Fruit fly (Drosophila melanogaster) whole organism, wandering third instar larva: Measurements from ENCODE around the gene CG11839.
A peak's percentile ranks its signal among the peaks of the same experiment; 100 is the strongest.

Source experiments
- Abd-B ChIP-seq: fragments of >200 bp; optimal IDR thresholded peaks from 2 replicates; lab custom pipeline; 2017; ENCODE audit warnings: missing biosample characterization, missing genetic modification characterization
- CG32264 ChIP-seq: fragments of 200-800 bp; sonication (Bioruptor generic); optimal IDR thresholded peaks from 2 replicates; lab custom pipeline; 2016; ENCODE audit warnings: missing biosample characterization, missing genetic modification characterization
- CG9705 ChIP-seq: fragments of 200-800 bp; sonication (Bioruptor generic); optimal IDR thresholded peaks from 2 replicates; lab custom pipeline; 2018; ENCODE audit warnings: missing biosample characterization, mild to moderate bottlenecking, missing genetic modification characterization
- CrebA ChIP-seq: fragments of 200-800 bp; sonication (Bioruptor generic); optimal IDR thresholded peaks from 2 replicates; lab custom pipeline; 2016; ENCODE audit warnings: missing biosample characterization, mild to moderate bottlenecking, missing genetic modification characterization, borderline replicate concordance
- Dfd ChIP-seq: fragments of >200 bp; optimal IDR thresholded peaks from 2 replicates; lab custom pipeline; 2017; ENCODE audit warnings: missing biosample characterization, missing genetic modification characterization
- Dif ChIP-seq: fragments of 200-275, 200-300 bp; sonication (Bioruptor generic); optimal IDR thresholded peaks from 2 replicates; lab custom pipeline; 2018; ENCODE audit warnings: missing biosample characterization, missing genetic modification characterization; ENCODE audit not compliant: partially characterized antibody
- Hr78 ChIP-seq: fragments of >200 bp; optimal IDR thresholded peaks from 2 replicates; lab custom pipeline; 2017; ENCODE audit warnings: missing biosample characterization, missing genetic modification characterization
- Hr83 ChIP-seq: fragments of 200-300 bp; sonication (Bioruptor generic); optimal IDR thresholded peaks from 2 replicates; lab custom pipeline; 2016; ENCODE audit warnings: missing biosample characterization, mild to moderate bottlenecking, missing genetic modification characterization, moderate library complexity; ENCODE audit not compliant: poor library complexity, severe bottlenecking
- Mio ChIP-seq: sonication (Bioruptor generic); optimal IDR thresholded peaks from 2 replicates; lab custom pipeline; 2016; ENCODE audit warnings: missing biosample characterization, missing genetic modification characterization
- Myc ChIP-seq: fragments of >200 bp; optimal IDR thresholded peaks from 2 replicates; lab custom pipeline; 2017
- OdsH ChIP-seq: fragments of 200-800 bp; sonication (Bioruptor generic); optimal IDR thresholded peaks from 2 replicates; lab custom pipeline; 2016; ENCODE audit warnings: missing biosample characterization, mild to moderate bottlenecking, missing genetic modification characterization
- Rel ChIP-seq, 2 experiments: fragments of 200-800 bp; sonication (Bioruptor generic) in 1 of 2; optimal IDR thresholded peaks; 2 replicates in 1 of 2; 3 replicates in 1 of 2; lab custom pipeline; 2016 to 2019; ENCODE audit warnings: mild to moderate bottlenecking in 2 of 2, missing biosample characterization in 2 of 2, missing genetic modification characterization in 2 of 2, moderate library complexity in 1 of 2
- Sp1 ChIP-seq: fragments of 200-800 bp; sonication (Bioruptor generic); optimal IDR thresholded peaks from 3 replicates; lab custom pipeline; 2019; ENCODE audit warnings: missing biosample characterization, mild to moderate bottlenecking, missing genetic modification characterization, moderate library complexity
- Vsx2 ChIP-seq: fragments of 200-300, 225-300 bp; sonication (Bioruptor generic); optimal IDR thresholded peaks from 2 replicates; lab custom pipeline; 2018; ENCODE audit warnings: missing biosample characterization, missing genetic modification characterization; ENCODE audit not compliant: partially characterized antibody
- br ChIP-seq: fragments of 200-800 bp; sonication (Bioruptor generic); optimal IDR thresholded peaks from 2 replicates; lab custom pipeline; 2016; ENCODE audit warnings: missing biosample characterization, missing genetic modification characterization
- brk ChIP-seq: fragments of 200-800 bp; sonication (Bioruptor generic); optimal IDR thresholded peaks from 2 replicates; lab custom pipeline; 2016; ENCODE audit warnings: missing biosample characterization, mild to moderate bottlenecking, missing genetic modification characterization
- dl ChIP-seq, 2 experiments: fragments of 175-275, 200-275 bp in 1 of 2; fragments of 200-275 bp in 1 of 2; sonication (Bioruptor generic); optimal IDR thresholded peaks; lab custom pipeline; 2018; ENCODE audit warnings: mild to moderate bottlenecking in 2 of 2, missing biosample characterization in 2 of 2, missing genetic modification characterization in 2 of 2, moderate library complexity in 2 of 2; ENCODE audit not compliant: partially characterized antibody in 2 of 2, insufficient read depth in 1 of 2
- dmrt93B ChIP-seq: fragments of 200-800 bp; sonication (Bioruptor generic); optimal IDR thresholded peaks from 2 replicates; lab custom pipeline; 2018; ENCODE audit warnings: missing biosample characterization, mild to moderate bottlenecking, missing genetic modification characterization
- dsf ChIP-seq: sonication (Bioruptor generic); optimal IDR thresholded peaks from 2 replicates; lab custom pipeline; 2016; ENCODE audit warnings: missing biosample characterization, missing genetic modification characterization, borderline replicate concordance
- foxo ChIP-seq, 2 experiments: fragments of 200-800 bp; sonication (Bioruptor generic); optimal IDR thresholded peaks; 2 replicates in 1 of 2; 3 replicates in 1 of 2; lab custom pipeline; 2016 to 2017; ENCODE audit warnings: missing biosample characterization in 2 of 2, missing genetic modification characterization in 2 of 2
- fru ChIP-seq: fragments of 200-800 bp; sonication (Bioruptor generic); optimal IDR thresholded peaks from 3 replicates; lab custom pipeline; 2016; ENCODE audit warnings: missing biosample characterization, mild to moderate bottlenecking, missing genetic modification characterization
- lola ChIP-seq: fragments of >200 bp; optimal IDR thresholded peaks from 2 replicates; lab custom pipeline; 2017; ENCODE audit warnings: missing biosample characterization, missing genetic modification characterization
- pan ChIP-seq: fragments of >200 bp; optimal IDR thresholded peaks from 2 replicates; lab custom pipeline; 2017
- psq ChIP-seq: fragments of 200-800 bp; sonication (Bioruptor generic); optimal IDR thresholded peaks from 3 replicates; lab custom pipeline; 2017; ENCODE audit warnings: missing biosample characterization, mild to moderate bottlenecking, missing genetic modification characterization, moderate library complexity
- rgr ChIP-seq: fragments of 200-800 bp; sonication (Bioruptor generic); optimal IDR thresholded peaks from 3 replicates; lab custom pipeline; 2016; ENCODE audit warnings: missing biosample characterization, mild to moderate bottlenecking, missing genetic modification characterization
- sv ChIP-seq: fragments of 200-800 bp; sonication (Bioruptor generic); optimal IDR thresholded peaks from 3 replicates; lab custom pipeline; 2016; ENCODE audit warnings: missing biosample characterization, missing genetic modification characterization
- tai ChIP-seq: sonication (Bioruptor generic); optimal IDR thresholded peaks from 2 replicates; lab custom pipeline; 2016; ENCODE audit warnings: missing biosample characterization, missing genetic modification characterization
- usp ChIP-seq: fragments of >200 bp; optimal IDR thresholded peaks from 2 replicates; lab custom pipeline; 2017; ENCODE audit warnings: missing biosample characterization, missing genetic modification characterization
- woc ChIP-seq: sonication (Bioruptor generic); optimal IDR thresholded peaks from 2 replicates; lab custom pipeline; 2016; ENCODE audit warnings: missing biosample characterization, mild to moderate bottlenecking, missing genetic modification characterization

CG11839 gene

DNA sequence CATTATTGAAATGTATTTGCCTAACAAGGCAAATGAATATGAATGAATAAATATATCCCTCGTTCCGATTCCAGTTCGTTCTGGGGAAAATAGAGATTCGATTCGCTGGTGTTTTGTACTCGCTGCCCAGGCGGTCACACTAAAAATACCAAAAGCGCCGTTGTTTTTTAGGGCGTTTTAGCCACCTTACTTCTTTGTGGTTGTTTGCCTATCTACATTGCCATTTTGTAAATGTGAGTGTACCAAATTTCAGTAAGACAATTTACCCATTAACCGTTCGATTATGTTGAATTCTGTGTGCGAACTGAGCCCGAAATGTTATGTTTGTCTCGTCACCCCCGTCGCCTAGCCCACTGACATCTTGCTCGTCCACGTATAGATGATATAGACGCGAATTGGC lies 27.8 kb downstream of the CG11839 start, which contains the start of the genes CG33095 and CG33096:
TSS of gene CG33095 (plus strand) at position 187 of the 400 bp plus-strand sequence.
TSS of gene CG33096 (plus strand) at position 187 of the 400 bp plus-strand sequence.
- peak; percentile 62 for TF ChIP-seq woc (GFP tag; lab: Kevin White, UChicago)
- no peak for TF ChIP-seq br (GFP tag; lab: Kevin White, UChicago)
- peak; percentile 19 for TF ChIP-seq Dif
- TF ChIP-seq, all 38 proteins: peak for 2

DNA sequence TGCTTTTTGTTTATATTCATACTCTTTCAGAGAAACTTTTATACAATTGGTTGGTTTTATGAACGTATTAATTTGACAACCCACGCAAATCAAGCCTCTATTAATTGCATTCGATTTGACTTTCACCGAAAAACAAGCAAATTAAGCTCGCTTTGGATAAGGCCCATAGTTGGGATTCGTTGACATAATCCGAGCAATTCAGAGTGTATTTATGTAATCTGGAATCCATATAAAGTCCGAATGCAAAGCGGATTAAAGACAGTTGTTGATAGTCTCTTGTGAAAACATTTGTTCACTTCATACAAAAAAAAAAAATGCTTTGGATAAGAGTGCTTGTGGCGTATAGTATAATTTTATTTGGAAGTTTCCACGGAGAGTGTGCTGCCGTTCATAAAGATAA lies 32.5 kb downstream of the CG11839 start, which contains the start of gene CG45095:
TSS of gene CG45095 (plus strand) at position 301 of the 400 bp plus-strand sequence.
- TF ChIP-seq usp (GFP tag; lab: Kevin White, UChicago), result no peak
- TF ChIP-seq Vsx2 (GFP tag; lab: Kevin White, UChicago), result no peak
- no peak for TF ChIP-seq dmrt93B (GFP tag; lab: Kevin White, UChicago)
- no peak for TF ChIP-seq foxo (GFP tag; optimal IDR thresholded peaks at IDR 0.05; lab: Kevin White, UChicago)
- TF ChIP-seq pan (lab: Kevin White, UChicago), result no peak
- no peak for TF ChIP-seq br (GFP tag; lab: Kevin White, UChicago)
- no peak for TF ChIP-seq CG32264
- no peak for TF ChIP-seq lola
- no peak for TF ChIP-seq sv
- TF ChIP-seq dl (GFP tag; optimal IDR thresholded peaks at IDR 0.05; lab: Kevin White, UChicago; ENCODE audit: insufficient read depth in 1 of 2, partially characterized antibody in 2 of 2), result no peak
- no peak for TF ChIP-seq fru
- no peak for TF ChIP-seq Dif
- TF ChIP-seq psq (GFP tag; lab: Kevin White, UChicago), result no peak
- no peak for TF ChIP-seq CrebA (GFP tag; lab: Kevin White, UChicago)
- TF ChIP-seq Abd-B (GFP tag; lab: Kevin White, UChicago), result no peak
- TF ChIP-seq Dfd (GFP tag; lab: Kevin White, UChicago), result no peak
- TF ChIP-seq brk (GFP tag; lab: Kevin White, UChicago), result no peak
- TF ChIP-seq Mio (GFP tag; lab: Kevin White, UChicago), result no peak
- no peak for TF ChIP-seq CG9705 (GFP tag; lab: Kevin White, UChicago)
- TF ChIP-seq, all 38 proteins: peak for 0

DNA sequence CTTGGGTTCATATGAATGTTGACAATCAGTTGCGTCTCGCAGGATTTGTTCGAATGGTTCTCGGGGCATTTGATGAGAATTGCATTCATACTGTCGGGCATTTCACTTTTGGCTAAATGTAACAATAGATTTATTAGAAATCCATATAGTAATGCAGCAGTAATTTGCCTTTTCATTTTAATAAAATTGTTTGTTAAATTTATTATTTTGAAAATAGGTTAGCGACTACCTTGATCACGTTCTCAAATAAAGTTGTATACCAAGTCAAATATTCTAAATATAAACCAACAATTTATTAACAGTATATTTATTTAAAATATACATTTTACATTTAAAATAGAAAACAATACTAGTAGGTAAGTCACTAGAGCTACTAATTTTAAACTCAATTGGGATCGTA lies 39.2 kb downstream of the CG11839 start, which contains the start of gene CG34027:
TSS of gene CG34027 (minus strand) at position 101 of the 400 bp plus-strand sequence.
- no peak for TF ChIP-seq tai
- no peak for TF ChIP-seq Hr78
- TF ChIP-seq CG9705 (GFP tag; lab: Kevin White, UChicago), result no peak
- TF ChIP-seq Sp1 (GFP tag; lab: Kevin White, UChicago), result no peak
- no peak for TF ChIP-seq Vsx2 (GFP tag; lab: Kevin White, UChicago)
- TF ChIP-seq brk (GFP tag; lab: Kevin White, UChicago), result no peak
- no peak for TF ChIP-seq woc (GFP tag; lab: Kevin White, UChicago)
- TF ChIP-seq Abd-B (GFP tag; lab: Kevin White, UChicago), result no peak
- TF ChIP-seq, all 38 proteins: peak for 0

DNA sequence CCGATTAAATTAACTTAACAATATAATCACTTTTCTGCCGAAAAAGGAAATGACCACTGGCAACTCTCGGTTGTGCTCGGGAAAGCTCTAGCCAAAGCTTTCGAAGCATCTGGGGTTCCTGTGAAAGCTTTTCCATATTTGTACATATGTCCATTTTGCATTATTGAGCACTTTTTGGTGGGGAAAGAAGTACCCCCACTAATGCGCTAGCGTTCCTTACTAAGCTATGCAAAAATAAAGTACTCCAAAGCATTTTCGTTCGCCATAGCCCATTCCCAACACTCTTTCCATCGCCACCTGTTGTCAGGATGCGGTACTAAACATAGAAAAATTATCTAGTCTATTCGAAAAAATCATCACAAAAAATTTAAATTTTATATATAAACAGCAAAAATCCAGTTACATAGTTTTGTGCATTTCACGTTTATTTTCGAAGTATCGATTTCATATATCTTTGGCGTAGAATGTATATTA lies 42.8 kb downstream of the CG11839 start, which contains the start of gene Nepl16:
TSS of gene Nepl16 (minus strand) at position 51 of the 474 bp plus-strand sequence.
- TF ChIP-seq Rel (GFP tag; optimal IDR thresholded peaks at IDR 0.05; lab: Kevin White, UChicago) (no peak), Rel (tag; optimal IDR thresholded peaks at IDR 0.05; lab: Kevin White, UChicago) (no peak), Abd-B (GFP tag; lab: Kevin White, UChicago) (no peak), Myc (no peak), lola (no peak), Hr83 (GFP tag; lab: Kevin White, UChicago) (no peak), CG32264 (no peak), brk (GFP tag; lab: Kevin White, UChicago) (no peak), Hr78 (no peak), OdsH (GFP tag; lab: Kevin White, UChicago) (no peak), dmrt93B (GFP tag; lab: Kevin White, UChicago) (no peak), Dfd (GFP tag; lab: Kevin White, UChicago) (no peak), usp (GFP tag; lab: Kevin White, UChicago) (no peak), dsf (GFP tag; lab: Kevin White, UChicago) (no peak), rgr (no peak), woc (GFP tag; lab: Kevin White, UChicago) (no peak), fru (no peak), foxo (GFP tag; optimal IDR thresholded peaks at IDR 0.05; lab: Kevin White, UChicago) (no peak)
- TF ChIP-seq, all 38 proteins: peak for 0
